Worm (Caenorhabditis elegans): ENCODE measurements around the gene M110.7.

DNA sequence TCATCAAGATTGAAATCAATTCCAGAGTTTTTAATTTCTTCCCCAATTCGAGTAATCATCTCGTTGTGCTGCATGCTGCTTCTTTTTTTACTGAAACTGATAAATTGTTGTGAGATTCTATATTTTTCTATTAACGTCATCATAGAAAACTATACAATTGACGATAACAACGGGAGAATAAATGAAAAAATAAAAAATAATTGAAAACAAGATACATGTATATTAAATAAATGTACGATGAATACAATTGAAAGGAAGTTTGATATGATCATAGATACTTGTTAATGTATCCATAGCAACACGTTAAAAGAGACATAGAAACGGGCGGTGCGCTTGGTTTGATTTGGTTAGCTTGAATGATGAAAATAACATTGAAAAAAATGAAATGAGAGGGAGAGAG is 42.1 kb upstream of the M110.7 start, which contains the start of gene T05C12.8:
- TF ChIP-seq skn-1 (tag; optimal IDR thresholded peaks at IDR 0.05) (no peak), unc-39 (tag; optimal IDR thresholded peaks at IDR 0.05) (no peak), lin-15B (tag; optimal IDR thresholded peaks at IDR 0.05) (no peak), lin-39 (tag; optimal IDR thresholded peaks at IDR 0.05) (no peak), daf-12 (tag; optimal IDR thresholded peaks at IDR 0.05) (no peak), ceh-9 (tag; optimal IDR thresholded peaks at IDR 0.05) (no peak), elt-1 (tag; optimal IDR thresholded peaks at IDR 0.05) (no peak), R02D3.7 (tag; optimal IDR thresholded peaks at IDR 0.05) (no peak), mdl-1 (tag; optimal IDR thresholded peaks at IDR 0.05) (no peak), unc-62 (GFP tag; optimal IDR thresholded peaks at IDR 0.05) (no peak), nhr-11 (tag; optimal IDR thresholded peaks at IDR 0.05) (no peak), zag-1 (tag; optimal IDR thresholded peaks at IDR 0.05) (no peak), nhr-25 (tag; optimal IDR thresholded peaks at IDR 0.05) (no peak)
